Worm (Caenorhabditis elegans): ENCODE results near the gene C34B4.3.

Gene C34B4.3

DNA sequence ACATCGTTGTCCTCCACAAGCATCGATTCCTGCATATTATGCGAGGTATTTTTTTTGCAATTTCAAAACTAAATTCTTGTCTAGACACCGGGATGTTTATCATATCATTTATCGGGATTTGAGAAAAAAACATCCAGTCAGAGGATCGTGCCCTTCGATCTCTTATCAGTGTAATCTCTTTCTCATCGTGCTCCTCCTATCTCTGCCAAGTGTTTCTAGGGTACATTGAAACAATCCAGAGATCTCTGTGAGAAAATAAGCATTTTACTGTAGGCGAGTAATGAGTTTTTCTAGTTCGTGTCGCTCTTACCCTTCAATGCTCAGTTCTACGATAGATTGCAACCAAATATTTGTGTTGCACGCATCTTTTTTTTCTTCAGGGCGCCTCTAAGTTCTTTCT is 17.5 kb upstream of the C34B4.3 start:
- TF ChIP-seq mab-5 (tag; optimal IDR thresholded peaks at IDR 0.05) (no peak), M03D4.4 (tag; optimal IDR thresholded peaks at IDR 0.05) (no peak), ceh-39 (tag; optimal IDR thresholded peaks at IDR 0.05) (no peak), elt-1 (tag; optimal IDR thresholded peaks at IDR 0.05; ENCODE audit: borderline replicate concordance, insufficient read depth) (peak; percentile 14), snpc-4 (tag; optimal IDR thresholded peaks at IDR 0.05) (no peak), lsy-2 (tag; optimal IDR thresholded peaks at IDR 0.05) (no peak), pha-4 (tag; optimal IDR thresholded peaks at IDR 0.05) (no peak), zip-8 (tag; optimal IDR thresholded peaks at IDR 0.05) (no peak)

DNA sequence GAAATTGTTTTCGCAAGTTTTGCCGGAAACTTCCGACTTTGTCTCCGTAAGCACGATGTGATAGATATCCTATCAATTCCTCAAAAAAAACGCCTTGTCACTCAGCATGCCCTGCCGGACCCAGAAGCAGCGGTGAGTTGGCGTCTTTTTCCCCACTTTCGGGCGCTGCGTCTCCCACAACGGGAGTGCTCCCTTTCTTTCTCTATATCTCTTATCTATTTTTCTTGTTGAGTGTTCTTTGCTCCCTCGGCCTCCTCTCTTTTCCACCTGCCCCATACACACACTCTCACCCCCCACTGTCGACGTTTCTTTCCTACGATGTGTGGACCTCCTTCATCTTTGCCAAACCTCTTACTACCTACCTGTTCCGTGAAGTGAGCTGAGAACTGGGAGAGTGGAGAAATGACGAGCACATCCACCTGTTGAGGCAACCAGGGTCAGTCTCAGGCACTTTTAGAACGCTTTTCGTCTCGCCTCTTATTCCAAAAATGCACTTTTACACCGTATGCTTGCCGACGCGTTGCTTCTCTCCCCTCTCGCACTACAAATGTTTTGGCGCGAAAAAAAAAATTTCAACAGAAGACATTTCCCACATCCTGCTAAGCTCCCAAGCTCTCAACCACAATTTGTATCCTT is 15.1 kb upstream of the C34B4.3 start:
- TF ChIP-seq mep-1 (tag; optimal IDR thresholded peaks at IDR 0.05) (peak; percentile 52), tbx-8 (GFP tag; optimal IDR thresholded peaks at IDR 0.05) (no peak), M03D4.4 (tag; optimal IDR thresholded peaks at IDR 0.05) (peak; percentile 10), nhr-237 (tag; optimal IDR thresholded peaks at IDR 0.05) (peak; percentile 4), unc-39 (tag; optimal IDR thresholded peaks at IDR 0.05) (no peak), ztf-11 (tag; optimal IDR thresholded peaks at IDR 0.05) (peak; percentile 12), unc-120 (tag; optimal IDR thresholded peaks at IDR 0.05; ENCODE audit: poor library complexity, severe bottlenecking) (peak; percentile 99), lsy-2 (tag; optimal IDR thresholded peaks at IDR 0.05) (peak; percentile 30), nhr-76 (tag; optimal IDR thresholded peaks at IDR 0.05) (no peak), elt-3 (tag; optimal IDR thresholded peaks at IDR 0.05) (no peak), ces-1 (GFP tag; optimal IDR thresholded peaks at IDR 0.05) (no peak), pha-4 (tag; optimal IDR thresholded peaks at IDR 0.05) (peak; percentile 32), hlh-1 (tag; optimal IDR thresholded peaks at IDR 0.05) (peak; percentile 52), cnd-1 (tag; optimal IDR thresholded peaks at IDR 0.05) (no peak), unc-62 (GFP tag; optimal IDR thresholded peaks at IDR 0.05) (peak; percentile 93), ceh-83 (GFP tag; optimal IDR thresholded peaks at IDR 0.05) (no peak), blmp-1 (tag; optimal IDR thresholded peaks at IDR 0.05) (no peak), ham-2 (GFP tag; optimal IDR thresholded peaks at IDR 0.05) (no peak), nhr-28 (tag; optimal IDR thresholded peaks at IDR 0.05) (no peak), ceh-39 (tag; optimal IDR thresholded peaks at IDR 0.05) (no peak), flh-1 (GFP tag; optimal IDR thresholded peaks at IDR 0.05) (no peak), sptf-1 (tag; optimal IDR thresholded peaks at IDR 0.05) (peak; percentile 33)

DNA sequence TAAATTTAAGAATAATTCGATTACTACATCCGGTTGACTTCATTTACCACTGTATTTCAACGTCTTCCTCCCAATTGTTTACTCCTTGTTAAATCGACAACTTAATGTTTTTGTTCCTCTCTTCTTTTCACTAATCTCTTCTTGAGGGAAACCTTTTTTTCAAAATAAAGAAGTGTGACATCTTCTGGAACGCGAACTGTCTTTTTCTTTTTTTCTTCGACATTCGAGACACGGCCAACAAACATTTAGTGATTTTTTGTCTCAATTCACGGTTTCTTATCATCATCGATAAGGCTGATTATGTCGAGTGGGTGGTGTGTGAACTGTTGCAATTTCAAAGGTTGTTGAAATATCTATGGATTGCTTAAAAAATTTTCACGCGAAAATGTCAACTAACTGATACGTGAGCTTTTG is 14.3 kb upstream of the C34B4.3 start:
- TF ChIP-seq tbx-8 (GFP tag; optimal IDR thresholded peaks at IDR 0.05) (no peak), snpc-4 (tag; optimal IDR thresholded peaks at IDR 0.05) (no peak), blmp-1 (tag; optimal IDR thresholded peaks at IDR 0.05) (no peak), ceh-83 (GFP tag; optimal IDR thresholded peaks at IDR 0.05) (no peak), cnd-1 (tag; optimal IDR thresholded peaks at IDR 0.05) (no peak), lin-13 (tag; optimal IDR thresholded peaks at IDR 0.05) (no peak), nhr-76 (tag; optimal IDR thresholded peaks at IDR 0.05) (no peak), elt-3 (tag; optimal IDR thresholded peaks at IDR 0.05) (no peak), lsy-2 (tag; optimal IDR thresholded peaks at IDR 0.05) (no peak), drap-1 (GFP tag; optimal IDR thresholded peaks at IDR 0.05) (no peak), nhr-12 (tag; optimal IDR thresholded peaks at IDR 0.05) (no peak), sem-2 (GFP tag; optimal IDR thresholded peaks at IDR 0.05) (no peak), nhr-28 (tag; optimal IDR thresholded peaks at IDR 0.05) (no peak), unc-120 (tag; optimal IDR thresholded peaks at IDR 0.05; ENCODE audit: poor library complexity, severe bottlenecking) (no peak), nhr-2 (tag; optimal IDR thresholded peaks at IDR 0.05) (no peak), ceh-39 (tag; optimal IDR thresholded peaks at IDR 0.05) (no peak), unc-39 (tag; optimal IDR thresholded peaks at IDR 0.05) (no peak)

DNA sequence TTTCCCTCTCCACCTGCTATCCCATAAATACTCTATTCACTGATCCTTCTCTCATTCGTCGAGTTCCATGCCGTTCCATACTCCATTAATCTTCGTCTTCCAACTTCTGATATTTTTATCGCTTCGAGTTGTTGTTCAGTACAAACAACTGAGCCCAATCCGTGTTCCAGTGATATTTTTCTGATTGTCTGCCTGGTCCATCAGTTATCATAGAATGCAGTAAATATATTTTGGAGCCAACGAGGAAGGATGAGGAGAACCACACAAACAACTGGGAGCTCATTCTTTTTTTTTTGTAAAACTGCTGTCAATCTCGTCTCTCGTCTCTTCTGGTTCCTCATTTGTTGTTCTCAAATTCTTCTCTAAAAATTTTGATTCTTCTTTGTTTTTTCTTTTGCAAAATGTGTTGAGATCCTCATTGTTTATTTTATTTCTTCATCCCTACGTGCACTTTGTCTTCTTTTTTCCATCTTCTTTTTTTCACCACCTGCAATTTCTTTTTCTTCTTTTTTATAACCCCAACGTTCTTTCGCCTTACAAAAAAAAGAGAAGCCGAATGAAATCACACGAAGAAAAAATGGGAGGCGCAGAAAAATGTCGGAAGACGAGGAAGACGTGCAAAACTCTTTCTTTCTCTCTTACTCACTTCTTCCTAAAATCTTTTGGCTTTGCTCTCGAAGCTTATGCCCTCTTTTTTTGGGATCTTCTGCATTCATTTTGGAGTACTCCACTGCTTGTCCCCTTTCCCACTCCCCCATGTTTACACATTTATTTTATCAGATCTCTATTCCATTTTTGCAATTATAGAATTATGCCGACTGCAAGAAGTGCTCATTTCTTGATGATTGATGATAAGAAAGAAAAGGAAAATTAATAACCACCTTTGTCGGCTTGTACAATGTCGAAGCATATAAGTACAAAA is 13.1 kb upstream of the C34B4.3 start:
- TF ChIP-seq mep-1 (tag; optimal IDR thresholded peaks at IDR 0.05) (no peak), flh-1 (GFP tag; optimal IDR thresholded peaks at IDR 0.05) (no peak), ztf-11 (tag; optimal IDR thresholded peaks at IDR 0.05) (no peak), M03D4.4 (tag; optimal IDR thresholded peaks at IDR 0.05) (no peak), ces-1 (GFP tag; optimal IDR thresholded peaks at IDR 0.05) (no peak), nhr-12 (tag; optimal IDR thresholded peaks at IDR 0.05) (no peak), nhr-28 (tag; optimal IDR thresholded peaks at IDR 0.05) (no peak)
